Fruit fly (Drosophila melanogaster): ENCODE measurements around the gene Sarm.
A peak's percentile ranks its signal among the peaks of the same experiment; 100 is the strongest.

The Sarm gene

dm6 chr3L:8063214-8064156, at the start of gene Sarm (continued):
- TF ChIP-seq CG6654 (GFP tag; optimal IDR thresholded peaks at IDR 0.05) (no peak), CG7372 (GFP tag; IDR thresholded peaks at IDR 0.05) (no peak), CG6683 (GFP tag; optimal IDR thresholded peaks at IDR 0.05) (no peak), CG3281 (GFP tag; optimal IDR thresholded peaks at IDR 0.05) (peak; percentile 61), onecut (GFP tag; IDR thresholded peaks at IDR 0.05) (no peak), fd96Cb (tag; optimal IDR thresholded peaks at IDR 0.05) (peak; percentile 36), fd3F (GFP tag; optimal IDR thresholded peaks at IDR 0.05) (no peak), CG7839 (tag; optimal IDR thresholded peaks at IDR 0.05) (peak; percentile 43), cwo (GFP tag; optimal IDR thresholded peaks at IDR 0.05) (peak; percentile 18), h (optimal IDR thresholded peaks at IDR 0.05) (no peak), CG6854 (GFP tag; optimal IDR thresholded peaks at IDR 0.05) (peak; percentile 52), Dbx (GFP tag; IDR thresholded peaks at IDR 0.05) (0 out of 3 replicates have a peak, but pooled peaks have one; percentile 39), CG12104 (GFP tag; optimal IDR thresholded peaks at IDR 0.05) (peak; percentile 48), org-1 (GFP tag; optimal IDR thresholded peaks at IDR 0.05) (peak; percentile 6), CG16815 (GFP tag; optimal IDR thresholded peaks at IDR 0.05) (peak; percentile 16), toy (GFP tag; IDR thresholded peaks at IDR 0.05) (no peak), Hsf (GFP tag; optimal IDR thresholded peaks at IDR 0.05) (peak; percentile 20), ind (GFP tag; optimal IDR thresholded peaks at IDR 0.05) (peak; percentile 40), CG15011 (GFP tag; optimal IDR thresholded peaks at IDR 0.05) (peak; percentile 34), slou (GFP tag; optimal IDR thresholded peaks at IDR 0.05) (no peak), CG12391 (tag; optimal IDR thresholded peaks at IDR 0.05) (peak; percentile 59), Xrp1 (GFP tag; IDR thresholded peaks at IDR 0.05) (peak; percentile 37; the same call in 1 of the 2 replicates), CG15696 (tag; optimal IDR thresholded peaks at IDR 0.05) (no peak), B-H1 (GFP tag; IDR thresholded peaks at IDR 0.05) (no peak; the same call in 2 of the 3 replicates), Hr3 (GFP tag; optimal IDR thresholded peaks at IDR 0.05) (peak; percentile 43), zfh1 (GFP tag; IDR thresholded peaks at IDR 0.05) (no peak), CG9932 (GFP tag; IDR thresholded peaks at IDR 0.05) (no peak), CG6175 (GFP tag; IDR thresholded peaks at IDR 0.05) (no peak), fru (optimal IDR thresholded peaks at IDR 0.05) (no peak), cas (GFP tag; IDR thresholded peaks at IDR 0.05) (no peak), CG3726 (GFP tag; IDR thresholded peaks at IDR 0.05) (no peak), Hand (GFP tag; optimal IDR thresholded peaks at IDR 0.05) (peak; percentile 13), CG17361 (GFP tag; IDR thresholded peaks at IDR 0.05) (peak; percentile 83), HmgZ (tag; optimal IDR thresholded peaks at IDR 0.05) (peak; percentile 56), CG2116 (GFP tag; optimal IDR thresholded peaks at IDR 0.05) (no peak), CG2199 (GFP tag; IDR thresholded peaks at IDR 0.05) (0 out of 3 replicates have a peak, but pooled peaks have one; percentile 48), NfI (GFP tag; optimal IDR thresholded peaks at IDR 0.05) (peak; percentile 50), CG13775 (GFP tag; optimal IDR thresholded peaks at IDR 0.05) (peak; percentile 27), nmo (GFP tag; optimal IDR thresholded peaks at IDR 0.05) (peak; percentile 85), CG11504 (tag; optimal IDR thresholded peaks at IDR 0.05) (peak; percentile 73), C15 (GFP tag; IDR thresholded peaks at IDR 0.05) (no peak), CG10209 (GFP tag; optimal IDR thresholded peaks at IDR 0.05) (peak; percentile 3), CG11695 (GFP tag; IDR thresholded peaks at IDR 0.05) (no peak; the same call in 2 of the 3 replicates), CG13123 (GFP tag; optimal IDR thresholded peaks at IDR 0.05) (no peak), Sox100B (GFP tag; optimal IDR thresholded peaks at IDR 0.05) (peak; percentile 68), dati (GFP tag; IDR thresholded peaks at IDR 0.05) (no peak), lbe (GFP tag; optimal IDR thresholded peaks at IDR 0.05) (peak; percentile 41), zen2 (GFP tag; IDR thresholded peaks at IDR 0.05; ENCODE audit: partially characterized antibody) (no peak), Opbp (GFP tag; IDR thresholded peaks at IDR 0.05; ENCODE audit: partially characterized antibody) (0 out of 3 replicates have a peak, but pooled peaks have one; percentile 45)

Measured in whole organism, embryonic.